Fruit fly (Drosophila melanogaster) whole organism, embryonic: ENCODE results near the gene CG8173.

ENCODE experiments used
- CG12155 ChIP-seq: fragments of 200-800 bp; sonication (Bioruptor generic); optimal IDR thresholded peaks from 3 replicates; lab custom pipeline; 2016; ENCODE audit warnings: missing biosample characterization, missing genetic modification characterization
- CG12299 ChIP-seq: fragments of 200-800 bp; sonication (Bioruptor generic); optimal IDR thresholded peaks from 2 replicates; lab custom pipeline; 2018; ENCODE audit warnings: missing biosample characterization, mild to moderate bottlenecking, missing genetic modification characterization
- CG16813 ChIP-seq: fragments of 200-800 bp; sonication (Bioruptor generic); IDR thresholded peaks from 3 replicates; pipeline ENCODE4 v1.3.6; 2022; ENCODE audit warnings: missing biosample characterization, missing genetic modification characterization; ENCODE audit not compliant: partially characterized antibody
- CG17328 ChIP-seq: fragments of 200-800 bp; sonication (Bioruptor generic); IDR thresholded peaks from 2 replicates; pipeline ENCODE4 v1.3.6; 2022; ENCODE audit warnings: missing biosample characterization, missing genetic modification characterization
- CG2116 ChIP-seq: fragments of 200-800 bp; sonication (Bioruptor generic); optimal IDR thresholded peaks from 3 replicates; lab custom pipeline; 2018; ENCODE audit warnings: missing biosample characterization, mild to moderate bottlenecking, missing genetic modification characterization
- CG2678 ChIP-seq: fragments of 200-800 bp; sonication (Bioruptor generic); optimal IDR thresholded peaks from 3 replicates; lab custom pipeline; 2019; ENCODE audit warnings: missing biosample characterization, mild to moderate bottlenecking, missing genetic modification characterization, moderate library complexity
- CG6254 ChIP-seq: fragments of 200-800 bp; sonication (Bioruptor generic); optimal IDR thresholded peaks from 3 replicates; lab custom pipeline; 2017; ENCODE audit warnings: mild to moderate bottlenecking, missing biosample characterization, missing genetic modification reagents, missing genetic modification characterization
- CG6654 ChIP-seq: fragments of 200-800 bp; sonication (Bioruptor generic); optimal IDR thresholded peaks from 2 replicates; lab custom pipeline; 2017; ENCODE audit warnings: missing biosample characterization, mild to moderate bottlenecking, missing genetic modification characterization
- CG8281 ChIP-seq: fragments of 200-800 bp; sonication (Bioruptor generic); optimal IDR thresholded peaks from 2 replicates; lab custom pipeline; 2018; ENCODE audit warnings: missing biosample characterization, mild to moderate bottlenecking, missing genetic modification characterization, moderate library complexity
- CG9215 ChIP-seq: fragments of 200-800 bp; sonication (Bioruptor generic); IDR thresholded peaks from 2 replicates; pipeline ENCODE4 v1.3.6; 2022; ENCODE audit warnings: missing biosample characterization, missing genetic modification characterization
- CG9817 ChIP-seq: fragments of 200-800 bp; sonication (Bioruptor generic); optimal IDR thresholded peaks from 2 replicates; lab custom pipeline; 2018; ENCODE audit warnings: missing biosample characterization, mild to moderate bottlenecking, missing genetic modification characterization, moderate library complexity
- CkIIα-i1 ChIP-seq: fragments of 200-800 bp; sonication (Bioruptor generic); IDR thresholded peaks from 2 replicates; pipeline ENCODE4 v1.3.6; 2022; ENCODE audit warnings: missing biosample characterization, missing genetic modification characterization
- D ChIP-seq, 2 experiments: fragments of 200-800 bp in 1 of 2; fragments of >200 bp in 1 of 2; sonication (Bioruptor generic) in 1 of 2; optimal IDR thresholded peaks; 2 replicates in 1 of 2; 3 replicates in 1 of 2; lab custom pipeline; 2017; ENCODE audit warnings: mild to moderate bottlenecking in 1 of 2, missing biosample characterization in 1 of 2, missing genetic modification characterization in 1 of 2, missing genetic modification reagents in 1 of 2
- Hey ChIP-seq: fragments of 200-800 bp; sonication (Bioruptor generic); optimal IDR thresholded peaks from 3 replicates; lab custom pipeline; 2018; ENCODE audit warnings: missing biosample characterization, mild to moderate bottlenecking, missing genetic modification characterization
- Hmr ChIP-seq: fragments of 200-800 bp; sonication (Bioruptor generic); optimal IDR thresholded peaks from 3 replicates; lab custom pipeline; 2017; ENCODE audit warnings: mild to moderate bottlenecking, missing biosample characterization, missing genetic modification reagents, missing genetic modification characterization
- Hr3 ChIP-seq: fragments of 200-800 bp; sonication (Bioruptor generic); optimal IDR thresholded peaks from 3 replicates; lab custom pipeline; 2016; ENCODE audit warnings: missing biosample characterization, missing genetic modification characterization
- Jarid2 ChIP-seq: fragments of 200-800 bp; sonication (Bioruptor generic); optimal IDR thresholded peaks from 3 replicates; lab custom pipeline; 2017; ENCODE audit warnings: mild to moderate bottlenecking, missing biosample characterization, missing genetic modification reagents, missing genetic modification characterization
- NC2β ChIP-seq: fragments of 200-800 bp; sonication (Bioruptor generic); optimal IDR thresholded peaks from 2 replicates; lab custom pipeline; 2016; ENCODE audit warnings: missing biosample characterization, missing genetic modification characterization
- NK7.1 ChIP-seq: fragments of 200-800 bp; sonication (Bioruptor generic); optimal IDR thresholded peaks from 3 replicates; lab custom pipeline; 2016; ENCODE audit warnings: missing biosample characterization, missing genetic modification characterization
- Opbp ChIP-seq: fragments of 200-800 bp; sonication (Bioruptor generic); IDR thresholded peaks from 3 replicates; pipeline ENCODE4 v1.3.6; 2022; ENCODE audit warnings: missing biosample characterization, missing genetic modification characterization; ENCODE audit not compliant: partially characterized antibody
- Ptx1 ChIP-seq: fragments of 200-800 bp; sonication (Bioruptor generic); IDR thresholded peaks from 2 replicates; pipeline ENCODE4 v1.3.6; 2022; ENCODE audit warnings: missing biosample characterization, missing genetic modification characterization
- Scr ChIP-seq: fragments of 200-800 bp; sonication (Bioruptor generic); IDR thresholded peaks from 2 replicates; pipeline ENCODE4 v1.3.6; 2022; ENCODE audit warnings: missing biosample characterization, missing genetic modification characterization; ENCODE audit not compliant: partially characterized antibody
- Sin3A ChIP-seq: fragments of >200 bp; optimal IDR thresholded peaks from 2 replicates; lab custom pipeline; 2018
- Ssrp ChIP-seq: fragments of 200-800 bp; sonication (Bioruptor generic); optimal IDR thresholded peaks from 2 replicates; lab custom pipeline; 2018; ENCODE audit warnings: missing biosample characterization, mild to moderate bottlenecking, missing genetic modification characterization, moderate library complexity
- Trl ChIP-seq, 3 experiments: fragments of >200 bp in 2 of 3; fragments of 200-800 bp in 1 of 3; sonication (Bioruptor generic) in 1 of 3; optimal IDR thresholded peaks; 2 replicates in 1 of 3; 3 replicates in 2 of 3; lab custom pipeline; 2016 to 2017; ENCODE audit warnings: missing biosample characterization in 1 of 3, missing genetic modification characterization in 1 of 3
- amos ChIP-seq: fragments of 200-800 bp; sonication (Bioruptor generic); IDR thresholded peaks from 2 replicates; pipeline ENCODE4 v1.3.6; 2022; ENCODE audit warnings: missing biosample characterization, missing genetic modification characterization; ENCODE audit not compliant: partially characterized antibody
- bbx ChIP-seq: fragments of 200-800 bp; sonication (Bioruptor generic); IDR thresholded peaks from 2 replicates; pipeline ENCODE4 v1.3.6; 2022; ENCODE audit warnings: missing biosample characterization, missing genetic modification characterization; ENCODE audit not compliant: partially characterized antibody
- chm ChIP-seq: fragments of 200-800 bp; sonication (Bioruptor generic); IDR thresholded peaks from 2 replicates; pipeline ENCODE4 v1.3.6; 2022; ENCODE audit warnings: missing biosample characterization, missing genetic modification characterization
- dati ChIP-seq: fragments of 200-800 bp; sonication (Bioruptor generic); IDR thresholded peaks from 2 replicates; pipeline ENCODE4 v1.3.6; 2022; ENCODE audit warnings: missing biosample characterization, missing genetic modification characterization
- dm ChIP-seq: fragments of 200-800 bp; sonication (Bioruptor generic); optimal IDR thresholded peaks from 3 replicates; lab custom pipeline; 2016; ENCODE audit warnings: missing biosample characterization, missing genetic modification characterization
- eve ChIP-seq, 2 experiments: fragments of >200 bp; optimal IDR thresholded peaks; 2 replicates each; lab custom pipeline; 2017; ENCODE audit warnings: missing biosample characterization in 2 of 2, missing genetic modification characterization in 2 of 2
- gem ChIP-seq: fragments of 200-800 bp; sonication (Bioruptor generic); optimal IDR thresholded peaks from 2 replicates; lab custom pipeline; 2019; ENCODE audit warnings: missing biosample characterization, mild to moderate bottlenecking, missing genetic modification characterization, moderate library complexity
- gt ChIP-seq: fragments of 200-800 bp; sonication (Bioruptor generic); IDR thresholded peaks from 2 replicates; pipeline ENCODE4 v1.3.6; 2022; ENCODE audit warnings: missing biosample characterization, missing genetic modification characterization
- inv ChIP-seq: fragments of 200-800 bp; sonication (Bioruptor generic); IDR thresholded peaks from 2 replicates; pipeline ENCODE4 v1.3.6; 2022; ENCODE audit warnings: missing biosample characterization, missing genetic modification characterization; ENCODE audit not compliant: partially characterized antibody
- klu ChIP-seq: fragments of 200-800 bp; sonication (Bioruptor generic); IDR thresholded peaks from 2 replicates; pipeline ENCODE4 v1.3.6; 2022; ENCODE audit warnings: missing biosample characterization, missing genetic modification characterization
- knrl ChIP-seq: fragments of 200-800 bp; sonication (Bioruptor generic); IDR thresholded peaks from 3 replicates; pipeline ENCODE4 v1.3.6; 2022; ENCODE audit warnings: missing biosample characterization, missing genetic modification characterization; ENCODE audit not compliant: partially characterized antibody
- nom ChIP-seq: fragments of 200-800 bp; sonication (Bioruptor generic); optimal IDR thresholded peaks from 2 replicates; lab custom pipeline; 2017; ENCODE audit warnings: missing biosample characterization, missing genetic modification characterization, mild to moderate bottlenecking, moderate library complexity, missing genetic modification reagents
- oc ChIP-seq: fragments of 200-800 bp; sonication (Bioruptor generic); optimal IDR thresholded peaks from 2 replicates; lab custom pipeline; 2018; ENCODE audit warnings: missing biosample characterization, mild to moderate bottlenecking, missing genetic modification characterization, moderate library complexity
- onecut ChIP-seq: fragments of 200-800 bp; sonication (Bioruptor generic); IDR thresholded peaks from 2 replicates; pipeline ENCODE4 v1.3.6; 2022; ENCODE audit warnings: missing biosample characterization, missing genetic modification characterization
- run ChIP-seq: fragments of 200-800 bp; sonication (Bioruptor generic); optimal IDR thresholded peaks from 3 replicates; lab custom pipeline; 2018; ENCODE audit warnings: missing biosample characterization, mild to moderate bottlenecking, missing genetic modification characterization
- schlank ChIP-seq: fragments of 200-800 bp; sonication (Bioruptor generic); optimal IDR thresholded peaks from 2 replicates; lab custom pipeline; 2018; ENCODE audit warnings: missing biosample characterization, mild to moderate bottlenecking, missing genetic modification characterization
- scrt ChIP-seq: fragments of 200-800 bp; sonication (Bioruptor generic); optimal IDR thresholded peaks from 2 replicates; lab custom pipeline; 2018; ENCODE audit warnings: missing biosample characterization, mild to moderate bottlenecking, missing genetic modification characterization, moderate library complexity
- slou ChIP-seq: fragments of 200-800 bp; sonication (Bioruptor generic); optimal IDR thresholded peaks from 3 replicates; lab custom pipeline; 2016; ENCODE audit warnings: missing biosample characterization, missing genetic modification characterization
- ssp ChIP-seq: fragments of 200-800 bp; sonication (Bioruptor generic); IDR thresholded peaks from 2 replicates; pipeline ENCODE4 v1.3.6; 2022; ENCODE audit warnings: missing biosample characterization, missing genetic modification characterization
- tin ChIP-seq: fragments of 200-800 bp; sonication (Bioruptor generic); optimal IDR thresholded peaks from 3 replicates; lab custom pipeline; 2016; ENCODE audit warnings: missing biosample characterization, missing genetic modification characterization
- unc-4 ChIP-seq: fragments of 200-800 bp; sonication (Bioruptor generic); IDR thresholded peaks from 2 replicates; pipeline ENCODE4 v1.3.6; 2022; ENCODE audit warnings: missing biosample characterization, missing genetic modification characterization; ENCODE audit not compliant: partially characterized antibody
- wdn ChIP-seq: fragments of 200-800 bp; sonication (Bioruptor generic); IDR thresholded peaks from 2 replicates; pipeline ENCODE4 v1.3.6; 2022; ENCODE audit warnings: missing biosample characterization, missing genetic modification characterization
- zfh1 ChIP-seq: fragments of 200-800 bp; sonication (Bioruptor generic); IDR thresholded peaks from 3 replicates; pipeline ENCODE4 v1.3.6; 2022; ENCODE audit warnings: missing biosample characterization, missing genetic modification characterization

Gene CG8173

DNA sequence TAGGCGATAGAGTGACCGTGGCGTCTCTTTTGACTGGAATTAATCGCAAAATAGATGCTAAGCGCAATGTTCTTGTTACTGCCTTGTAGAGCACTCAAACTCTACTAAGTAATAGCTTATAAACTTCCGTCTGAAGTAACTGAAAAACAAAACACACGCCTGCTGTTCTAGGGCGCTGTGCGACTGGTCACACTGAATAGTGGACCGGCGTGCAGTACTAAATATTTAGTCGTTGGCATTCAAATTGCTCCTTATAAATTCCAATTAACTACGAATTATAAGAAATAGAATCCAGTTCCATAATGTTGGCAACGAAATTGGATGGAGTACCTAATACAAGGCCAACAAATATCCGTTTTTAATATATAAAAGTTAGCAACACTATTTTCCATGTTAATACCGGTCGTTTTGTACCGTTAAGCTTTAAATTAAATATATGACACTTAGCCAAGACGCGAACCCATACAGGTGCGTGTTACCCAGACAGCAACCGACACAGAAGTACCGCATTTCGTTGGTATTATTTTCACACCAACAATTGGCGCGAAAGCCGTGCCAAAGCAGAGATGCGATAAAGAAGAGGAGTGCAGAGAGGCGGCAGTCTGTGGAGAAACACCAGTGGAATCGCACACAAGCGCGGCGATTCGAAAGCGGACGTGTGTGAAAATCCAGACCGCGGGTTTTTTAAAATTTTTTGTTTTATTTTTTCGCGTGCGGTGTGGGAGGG lies at the start of gene CG8173, which contains the start of gene raskol (continued):
- no peak for TF ChIP-seq CG12299 (tag; lab: Kevin White, UChicago)
- no peak for TF ChIP-seq zfh1 (GFP tag; lab: Robert Waterston, UW)
- TF ChIP-seq scrt (GFP tag; lab: Kevin White, UChicago): no peak
- TF ChIP-seq chm: peak; percentile 47; the same call in 1 of the 2 replicates
- no peak for TF ChIP-seq eve (GFP tag; optimal IDR thresholded peaks at IDR 0.05; lab: Kevin White, UChicago)
- no peak for TF ChIP-seq ssp (GFP tag; lab: Robert Waterston, UW)
- TF ChIP-seq onecut (GFP tag; lab: Robert Waterston, UW): peak; percentile 32; the same call in 1 of the 2 replicates
- peak; percentile 59; the same call in 2 of the 3 replicates for TF ChIP-seq Opbp (GFP tag; lab: Robert Waterston, UW)
- TF ChIP-seq CG16813 (GFP tag; lab: Robert Waterston, UW): no peak
- TF ChIP-seq Scr (GFP tag; lab: Robert Waterston, UW): no peak
- no peak for TF ChIP-seq Ssrp (tag; lab: Kevin White, UChicago)
- TF ChIP-seq unc-4 (GFP tag; lab: Robert Waterston, UW): peak; percentile 28; the same call in 1 of the 2 replicates
- TF ChIP-seq CG2678 (tag; lab: Kevin White, UChicago): no peak
- TF ChIP-seq wdn (GFP tag; lab: Robert Waterston, UW): no peak
- no peak for TF ChIP-seq gt (GFP tag; lab: Robert Waterston, UW)
- TF ChIP-seq schlank (tag; lab: Kevin White, UChicago): no peak
- no peak for TF ChIP-seq gem (tag; lab: Kevin White, UChicago)
- TF ChIP-seq CG6254: no peak
- TF ChIP-seq knrl (GFP tag; lab: Robert Waterston, UW): 0 out of 3 replicates have a peak, but pooled peaks have one; percentile 7
- peak; percentile 9 for TF ChIP-seq NC2β
- TF ChIP-seq D (optimal IDR thresholded peaks at IDR 0.05; lab: Kevin White, UChicago): no peak
- no peak for TF ChIP-seq D (GFP tag; optimal IDR thresholded peaks at IDR 0.05; lab: Kevin White, UChicago)
- peak; percentile 34; the same call in 1 of the 2 replicates for TF ChIP-seq amos (GFP tag; lab: Robert Waterston, UW)
- TF ChIP-seq CG12155 (GFP tag; lab: Kevin White, UChicago): no peak
- TF ChIP-seq nom: peak; percentile 35
- TF ChIP-seq tin (GFP tag; lab: Kevin White, UChicago): no peak
- TF ChIP-seq Hey (tag; lab: Kevin White, UChicago): no peak
- no peak for TF ChIP-seq NK7.1
- TF ChIP-seq CG8281 (tag; lab: Kevin White, UChicago): no peak
- TF ChIP-seq Hmr (GFP tag; lab: Kevin White, UChicago): peak; percentile 48
- no peak for TF ChIP-seq klu (GFP tag; lab: Robert Waterston, UW)
- no peak for TF ChIP-seq CG9215 (GFP tag; lab: Robert Waterston, UW)
- TF ChIP-seq CG2116: peak; percentile 85
- peak; percentile 84 for TF ChIP-seq Sin3A
- no peak for TF ChIP-seq CkIIα-i1 (GFP tag; lab: Robert Waterston, UW)
- TF ChIP-seq inv (GFP tag; lab: Robert Waterston, UW): no peak; the same call in 1 of the 2 replicates
- no peak for TF ChIP-seq CG6654 (GFP tag; lab: Kevin White, UChicago)
- TF ChIP-seq Jarid2 (GFP tag; lab: Kevin White, UChicago): peak; percentile 92
- TF ChIP-seq slou: no peak
- TF ChIP-seq Ptx1: no peak
- TF ChIP-seq CG17328 (GFP tag; lab: Robert Waterston, UW): no peak
- TF ChIP-seq dati (GFP tag; lab: Robert Waterston, UW): no peak
- no peak for TF ChIP-seq dm (GFP tag; lab: Kevin White, UChicago)
- no peak for TF ChIP-seq oc (tag; lab: Kevin White, UChicago)
- TF ChIP-seq Hr3 (GFP tag; lab: Kevin White, UChicago): no peak
- TF ChIP-seq bbx (GFP tag; lab: Robert Waterston, UW): peak; percentile 59; the same call in 1 of the 2 replicates
- no peak for TF ChIP-seq Trl (optimal IDR thresholded peaks at IDR 0.05; lab: Kevin White, UChicago)
- TF ChIP-seq Trl (GFP tag; optimal IDR thresholded peaks at IDR 0.05; lab: Kevin White, UChicago): no peak
- no peak for TF ChIP-seq CG9817 (tag; lab: Kevin White, UChicago)
- TF ChIP-seq run (tag; lab: Kevin White, UChicago): no peak
